Worm (Caenorhabditis elegans) whole organism, L4 larva: ENCODE measurements around the gene ZK455.5.

Experiments
- F10B5.3 ChIP-seq: sonication (generic microtip); optimal IDR thresholded peaks from 2 replicates; lab custom pipeline; 2016; ENCODE audit warnings: mild to moderate bottlenecking, missing genetic modification characterization, missing compliant biosample characterization
- F37D6.2 ChIP-seq: sonication (generic microtip); optimal IDR thresholded peaks from 2 replicates; lab custom pipeline; 2016; ENCODE audit warnings: mild to moderate bottlenecking, missing genetic modification characterization, missing compliant biosample characterization
- F49E8.2 ChIP-seq: sonication (generic microtip); optimal IDR thresholded peaks from 2 replicates; lab custom pipeline; 2016; ENCODE audit warnings: missing compliant biosample characterization, mild to moderate bottlenecking, missing genetic modification characterization, borderline replicate concordance
- R02D3.7 ChIP-seq: fragments of 150-350 bp; sonication (generic microtip); optimal IDR thresholded peaks from 3 replicates; lab custom pipeline; 2014; ENCODE audit warnings: missing biosample characterization, missing genetic modification characterization
- T26A8.4 ChIP-seq: fragments of 200-800 bp; sonication (Bioruptor generic); IDR thresholded peaks from 2 replicates; pipeline ENCODE4 v1.3.6; 2022; ENCODE audit warnings: missing genetic modification characterization, missing compliant biosample characterization
- Y48G9A.11 ChIP-seq: fragments of 200-800 bp; sonication (Bioruptor generic); IDR thresholded peaks from 2 replicates; pipeline ENCODE4 v1.3.6; 2022; ENCODE audit warnings: missing genetic modification reagents, missing genetic modification characterization, missing compliant biosample characterization
- Y5F2A.4 ChIP-seq: fragments of 200-800 bp; sonication (Bioruptor generic); optimal IDR thresholded peaks from 2 replicates; lab custom pipeline; 2018; ENCODE audit warnings: mild to moderate bottlenecking, missing genetic modification characterization, missing compliant biosample characterization
- aha-1 ChIP-seq: fragments of 150-350 bp; peaks from one replicate; lab custom pipeline; 2014; ENCODE audit warnings: missing biosample characterization, missing genetic modification characterization
- aly-2 ChIP-seq: sonication (generic microtip); optimal IDR thresholded peaks from 2 replicates; lab custom pipeline; 2018; ENCODE audit warnings: missing biosample characterization, missing genetic modification characterization
- ces-1 ChIP-seq: fragments of 150-350 bp; sonication (generic microtip); optimal IDR thresholded peaks from 4 replicates; lab custom pipeline; 2014; ENCODE audit warnings: missing biosample characterization, missing genetic modification reagents, missing genetic modification characterization
- daf-8 ChIP-seq: fragments of 200-800 bp; sonication (Bioruptor generic); IDR thresholded peaks from 2 replicates; pipeline ENCODE4 v1.3.6; 2022; ENCODE audit warnings: missing genetic modification characterization, missing compliant biosample characterization
- dmd-8 ChIP-seq: fragments of 200-800 bp; sonication (Bioruptor generic); IDR thresholded peaks from 2 replicates; pipeline ENCODE4 v1.3.6; 2022; ENCODE audit warnings: missing genetic modification characterization, missing compliant biosample characterization
- dpl-1 ChIP-seq: fragments of 150-350 bp; optimal IDR thresholded peaks from 2 replicates; lab custom pipeline; 2014; ENCODE audit warnings: missing biosample characterization, missing genetic modification reagents, missing genetic modification characterization
- duxl-1 ChIP-seq: sonication (generic microtip); optimal IDR thresholded peaks from 2 replicates; lab custom pipeline; 2016; ENCODE audit warnings: mild to moderate bottlenecking, missing genetic modification characterization, moderate library complexity, missing compliant biosample characterization; ENCODE audit not compliant: poor library complexity
- fos-1 ChIP-seq: fragments of 150-350 bp; optimal IDR thresholded peaks from 2 replicates; lab custom pipeline; 2014; ENCODE audit warnings: missing biosample characterization, missing genetic modification characterization
- jun-1 ChIP-seq: fragments of 150-350 bp; optimal IDR thresholded peaks from 2 replicates; lab custom pipeline; 2014; ENCODE audit warnings: missing biosample characterization, missing genetic modification reagents, missing genetic modification characterization
- lin-1 ChIP-seq: fragments of 200-800 bp; sonication (Bioruptor generic); IDR thresholded peaks from 2 replicates; pipeline ENCODE4 v1.3.6; 2022; ENCODE audit warnings: missing genetic modification reagents, missing genetic modification characterization, missing compliant biosample characterization
- lin-13 ChIP-seq: fragments of 150-350 bp; optimal IDR thresholded peaks from 2 replicates; lab custom pipeline; 2014; ENCODE audit warnings: missing biosample characterization, missing genetic modification reagents, missing genetic modification characterization
- lin-39 ChIP-seq: fragments of 150-350 bp; optimal IDR thresholded peaks from 2 replicates; lab custom pipeline; 2014; ENCODE audit warnings: missing biosample characterization, missing genetic modification reagents, missing genetic modification characterization
- lir-3 ChIP-seq: sonication (generic microtip); optimal IDR thresholded peaks from 2 replicates; lab custom pipeline; 2016; ENCODE audit warnings: mild to moderate bottlenecking, missing genetic modification characterization, missing compliant biosample characterization
- madf-5 ChIP-seq, 2 experiments: fragments of 200-800 bp; sonication (Bioruptor generic); IDR thresholded peaks; 2 replicates each; pipeline ENCODE4 v1.3.6; 2022; ENCODE audit warnings: missing compliant biosample characterization in 2 of 2, missing genetic modification characterization in 2 of 2
- madf-9 ChIP-seq: fragments of 200-800 bp; sonication (Bioruptor generic); conservative IDR thresholded peaks from 2 replicates; pipeline ENCODE4 v1.3.6; 2022; ENCODE audit warnings: missing genetic modification reagents, missing genetic modification characterization, missing compliant biosample characterization
- mdt-29 ChIP-seq: fragments of 200-800 bp; sonication (Bioruptor generic); IDR thresholded peaks from 2 replicates; pipeline ENCODE4 v1.3.6; 2022; ENCODE audit warnings: missing genetic modification reagents, missing genetic modification characterization, missing compliant biosample characterization
- mep-1 ChIP-seq: fragments of 150-350 bp; sonication (generic microtip); optimal IDR thresholded peaks from 3 replicates; lab custom pipeline; 2014; ENCODE audit warnings: missing biosample characterization, missing genetic modification characterization
- mxl-2 ChIP-seq: fragments of 200-800 bp; sonication (Bioruptor generic); conservative IDR thresholded peaks from 2 replicates; pipeline ENCODE4 v1.3.6; 2022; ENCODE audit warnings: missing genetic modification reagents, missing genetic modification characterization, missing compliant biosample characterization
- mxl-3 ChIP-seq: fragments of 200-800 bp; sonication (Bioruptor generic); optimal IDR thresholded peaks from 2 replicates; lab custom pipeline; 2018; ENCODE audit warnings: mild to moderate bottlenecking, missing genetic modification characterization, missing compliant biosample characterization
- nhr-111 ChIP-seq: fragments of 200-800 bp; sonication (Bioruptor generic); optimal IDR thresholded peaks from 2 replicates; lab custom pipeline; 2018; ENCODE audit warnings: mild to moderate bottlenecking, missing genetic modification characterization, missing compliant biosample characterization
- nhr-42 ChIP-seq: fragments of 200-800 bp; sonication (Bioruptor generic); IDR thresholded peaks from 2 replicates; pipeline ENCODE4 v1.3.6; 2022; ENCODE audit warnings: missing genetic modification characterization, missing compliant biosample characterization
- pha-4 ChIP-seq, 2 experiments: fragments of 150-350 bp in 1 of 2; fragments of 200-800 bp in 1 of 2; sonication (Bioruptor generic) in 1 of 2; IDR thresholded peaks in 1 of 2; optimal IDR thresholded peaks in 1 of 2; 2 replicates each; pipeline versions ENCODE4 v1.3.6 to Lab custom; 2014 to 2022; ENCODE audit warnings: missing genetic modification characterization in 2 of 2, missing genetic modification reagents in 2 of 2, missing biosample characterization in 1 of 2, missing compliant biosample characterization in 1 of 2
- saeg-2 ChIP-seq: fragments of 200-800 bp; sonication (Bioruptor generic); IDR thresholded peaks from 2 replicates; pipeline ENCODE4 v1.3.6; 2022; ENCODE audit warnings: missing genetic modification reagents, missing genetic modification characterization, missing compliant biosample characterization
- set-16 ChIP-seq: fragments of 200-800 bp; sonication (Bioruptor generic); IDR thresholded peaks from 2 replicates; pipeline ENCODE4 v1.3.6; 2022; ENCODE audit warnings: missing genetic modification reagents, missing genetic modification characterization, missing compliant biosample characterization
- spr-1 ChIP-seq: sonication (generic microtip); optimal IDR thresholded peaks from 2 replicates; lab custom pipeline; 2016; ENCODE audit warnings: mild to moderate bottlenecking, missing genetic modification characterization, missing compliant biosample characterization
- tra-1 ChIP-seq: fragments of 200-800 bp; sonication (Bioruptor generic); IDR thresholded peaks from 2 replicates; pipeline ENCODE4 v1.3.6; 2022; ENCODE audit warnings: missing genetic modification reagents, missing genetic modification characterization, missing compliant biosample characterization
- unc-39 ChIP-seq: sonication (generic microtip); optimal IDR thresholded peaks from 2 replicates; lab custom pipeline; 2017; ENCODE audit warnings: missing biosample characterization, missing genetic modification characterization
- unc-62 ChIP-seq, 3 experiments: fragments of 150-350 bp in 1 of 3; sonication (generic microtip); optimal IDR thresholded peaks in 2 of 3; peaks in 1 of 3; 1 replicate in 1 of 3; 2 replicates in 2 of 3; lab custom pipeline; 2014 to 2017; ENCODE audit warnings: missing biosample characterization in 3 of 3, missing genetic modification characterization in 3 of 3, missing genetic modification reagents in 3 of 3, missing genotype in 1 of 3
- vab-7 ChIP-seq: fragments of 200-800 bp; sonication (Bioruptor generic); IDR thresholded peaks from 2 replicates; pipeline ENCODE4 v1.3.6; 2022; ENCODE audit warnings: missing genetic modification reagents, missing genetic modification characterization, missing compliant biosample characterization
- zag-1 ChIP-seq: fragments of 150-350 bp; optimal IDR thresholded peaks from 2 replicates; lab custom pipeline; 2014; ENCODE audit warnings: missing biosample characterization, missing genetic modification characterization
- zfp-3 ChIP-seq: fragments of 200-800 bp; sonication (Bioruptor generic); conservative IDR thresholded peaks from 2 replicates; pipeline ENCODE4 v1.3.6; 2022; ENCODE audit warnings: missing genetic modification reagents, missing genetic modification characterization, missing compliant biosample characterization

The ZK455.5 gene

DNA sequence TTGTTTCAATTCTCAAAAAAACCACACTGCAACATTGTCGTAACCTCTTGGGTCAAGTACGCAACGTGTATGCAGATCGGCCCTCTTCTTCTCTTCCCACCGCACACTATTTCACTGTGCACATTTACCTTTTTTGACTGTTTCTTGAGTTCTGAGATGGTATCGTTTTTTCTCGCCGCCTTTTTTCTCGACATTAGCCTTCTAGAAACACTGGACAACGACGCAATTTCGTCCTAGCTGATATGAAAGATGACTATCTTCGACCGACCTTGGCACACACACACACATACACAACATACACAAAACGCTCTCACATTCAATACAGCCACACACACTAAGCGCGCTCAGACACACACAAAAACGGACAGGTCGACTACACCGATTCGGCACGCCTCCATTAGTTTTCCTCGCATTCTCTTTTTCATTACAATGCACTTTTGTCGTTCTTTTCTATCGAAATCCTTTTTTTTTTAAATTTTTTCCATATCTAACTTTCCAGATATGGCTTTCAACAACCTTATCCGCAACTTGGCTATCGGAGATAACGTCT lies 12.7 kb upstream of the ZK455.5 start, which contains the start of gene aco-1 (continued):
- no peak for TF ChIP-seq lin-1 (GFP tag; lab: Robert Waterston, UW)
- TF ChIP-seq zag-1 (tag; lab: Kevin White, UChicago) = no peak
- no peak for TF ChIP-seq madf-9 (GFP tag; lab: Robert Waterston, UW)
- no peak for TF ChIP-seq jun-1 (tag; lab: Kevin White, UChicago)
- TF ChIP-seq pha-4 (GFP tag; IDR thresholded peaks at IDR 0.05; lab: Robert Waterston, UW) = no peak
- no peak for TF ChIP-seq pha-4 (tag; optimal IDR thresholded peaks at IDR 0.05; lab: Kevin White, UChicago)
- TF ChIP-seq F49E8.2 = no peak
- TF ChIP-seq R02D3.7 (tag; lab: Kevin White, UChicago) = no peak
- no peak for TF ChIP-seq mxl-2 (GFP tag; lab: Robert Waterston, UW)
- no peak for TF ChIP-seq F10B5.3
- TF ChIP-seq lin-39 = no peak
- TF ChIP-seq fos-1 (tag; lab: Kevin White, UChicago) = no peak
- TF ChIP-seq lin-13 = no peak
- no peak for TF ChIP-seq zfp-3 (GFP tag; lab: Robert Waterston, UW)
- no peak for TF ChIP-seq dpl-1 (GFP tag; lab: Kevin White, UChicago)
- TF ChIP-seq nhr-111 = no peak
- TF ChIP-seq F37D6.2 (tag; lab: Kevin White, UChicago) = no peak
- no peak for TF ChIP-seq lir-3
- TF ChIP-seq, all 104 proteins: peak for 17

DNA sequence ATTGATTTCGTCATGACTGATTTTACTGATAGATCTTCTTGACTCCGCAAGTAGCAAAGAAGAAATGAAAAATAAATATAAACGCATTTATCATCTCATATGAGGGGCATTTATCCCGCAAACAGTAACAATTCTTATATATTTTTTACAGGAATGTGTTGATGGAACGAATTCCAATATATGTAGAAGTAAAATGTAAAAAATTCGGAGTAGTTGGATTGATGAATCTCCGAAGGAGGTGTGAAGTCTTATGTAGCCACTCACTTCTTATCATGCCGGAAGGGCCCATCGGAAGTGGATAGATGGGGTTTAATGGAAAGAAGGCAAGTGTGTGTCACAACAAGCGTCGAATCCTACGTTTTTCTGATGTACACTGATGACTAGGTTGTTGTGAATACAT lies 11.1 kb upstream of the ZK455.5 start, which contains the start of gene gcy-9:
gcy-9 (minus strand) TSS at position 101 of the 400 bp plus-strand sequence.
- TF ChIP-seq pha-4 (GFP tag; IDR thresholded peaks at IDR 0.05; lab: Robert Waterston, UW) = no peak
- no peak for TF ChIP-seq pha-4 (tag; optimal IDR thresholded peaks at IDR 0.05; lab: Kevin White, UChicago)
- no peak for TF ChIP-seq duxl-1 (tag; lab: Kevin White, UChicago)
- TF ChIP-seq ces-1 = no peak
- no peak for TF ChIP-seq unc-39
- no peak for TF ChIP-seq tra-1 (GFP tag; lab: Robert Waterston, UW)
- TF ChIP-seq saeg-2 = no peak
- no peak for TF ChIP-seq madf-5 (GFP tag; IDR thresholded peaks at IDR 0.05; lab: Robert Waterston, UW)
- TF ChIP-seq dmd-8 (GFP tag; lab: Robert Waterston, UW) = no peak
- no peak for TF ChIP-seq Y5F2A.4
- no peak for TF ChIP-seq Y48G9A.11
- TF ChIP-seq, all 104 proteins: peak for 0

DNA sequence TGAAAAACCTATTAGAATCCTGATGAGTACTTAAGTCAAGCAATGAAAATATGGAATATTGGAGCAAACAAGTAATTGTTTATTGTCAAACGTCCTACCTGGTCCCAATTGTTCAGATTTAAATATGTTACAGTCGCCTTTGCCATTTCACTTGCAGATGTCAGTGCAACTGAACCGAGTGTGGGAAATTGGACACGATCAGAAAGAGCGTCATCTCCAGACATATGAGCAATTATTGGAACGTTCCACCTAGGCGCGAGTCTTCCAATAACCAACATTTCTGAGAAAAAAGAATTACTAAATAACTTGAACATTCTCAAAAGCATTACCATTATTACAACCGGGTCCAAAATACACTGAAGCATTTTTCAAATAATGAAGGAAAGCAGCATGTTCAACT lies 10.4 kb upstream of the ZK455.5 start:
- TF ChIP-seq nhr-42 (GFP tag; lab: Robert Waterston, UW) (no peak), aha-1 (tag; lab: Kevin White, UChicago) (peak; percentile 94)

DNA sequence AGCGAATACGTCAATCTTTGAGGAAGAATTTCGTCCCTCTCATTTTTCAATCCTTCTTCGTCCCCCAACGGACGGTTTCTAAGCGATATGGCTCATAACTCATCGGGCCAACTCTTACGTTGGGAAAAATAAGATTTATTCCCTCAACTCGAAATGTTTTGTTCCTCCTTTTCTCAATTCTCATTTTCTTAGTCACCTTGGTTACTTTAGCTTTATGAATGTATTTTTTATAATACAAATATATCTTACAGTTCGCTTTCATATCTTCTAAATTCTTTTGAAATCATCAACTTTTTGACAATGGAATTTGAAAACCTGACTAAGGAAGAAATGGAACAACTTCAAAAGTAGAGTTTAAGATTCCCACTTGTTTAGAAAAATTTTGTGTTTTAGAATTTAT lies 2.7 kb upstream of the ZK455.5 start, which contains the start of gene npr-9:
npr-9 (plus strand) TSS at position 301 of the 400 bp plus-strand sequence.
- TF ChIP-seq unc-62 (GFP tag; optimal IDR thresholded peaks at IDR 0.05 in 1 of 2; lab: Kevin White, UChicago) (peak in 1 of 2 experiments; percentile 13), unc-62 (tag; optimal IDR thresholded peaks at IDR 0.05; lab: Kevin White, UChicago) (no peak), mep-1 (no peak), aha-1 (tag; lab: Kevin White, UChicago) (peak; percentile 63), daf-8 (GFP tag; lab: Robert Waterston, UW) (no peak)

DNA sequence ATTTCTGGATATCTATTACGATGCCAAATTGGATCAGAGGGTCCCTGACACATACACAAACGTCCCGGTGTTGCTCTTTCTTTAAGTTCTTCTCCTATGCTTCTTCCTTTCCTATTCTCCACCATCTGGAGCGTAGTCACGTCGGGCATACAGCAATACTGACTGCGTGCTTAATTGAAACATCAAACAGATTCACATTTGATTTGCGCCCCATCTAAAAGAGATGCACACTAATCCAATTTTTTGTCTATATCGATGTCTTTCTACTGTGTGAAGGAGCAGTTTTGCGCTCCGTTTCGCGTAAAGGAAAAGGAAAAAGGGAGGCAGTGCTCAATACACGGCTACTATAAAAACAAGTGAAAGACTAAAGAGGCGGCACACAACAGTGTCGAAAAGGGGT lies 2.0 kb upstream of the ZK455.5 start:
- no peak for TF ChIP-seq set-16 (GFP tag; lab: Robert Waterston, UW)
- TF ChIP-seq mxl-3 (GFP tag; lab: Kevin White, UChicago) = no peak
- no peak for TF ChIP-seq vab-7 (GFP tag; lab: Robert Waterston, UW)
- TF ChIP-seq T26A8.4 (GFP tag; lab: Robert Waterston, UW) = no peak
- TF ChIP-seq lin-13 = no peak
- no peak for TF ChIP-seq mdt-29 (GFP tag; lab: Robert Waterston, UW)
- TF ChIP-seq mep-1 = no peak
- no peak for TF ChIP-seq aly-2 (tag; lab: Kevin White, UChicago)
- no peak for TF ChIP-seq spr-1 (tag; lab: Kevin White, UChicago)
